Worm (Caenorhabditis elegans): Measurements from ENCODE around the gene T04A8.8.

T04A8.8 gene

ce11 chrIII:4656415-4656814 is 37.4 kb upstream of the T04A8.8 start (continued):
- TF ChIP-seq cebp-1 (GFP tag; IDR thresholded peaks at IDR 0.05) (no peak), cebp-1 (tag; optimal IDR thresholded peaks at IDR 0.05) (peak; percentile 39), rec-8 (tag; optimal IDR thresholded peaks at IDR 0.05) (no peak), akir-1 (GFP tag; optimal IDR thresholded peaks at IDR 0.05) (no peak), Y95B8A.8 (GFP tag; IDR thresholded peaks at IDR 0.05) (no peak)

- no peak for TF ChIP-seq ceh-27 (GFP tag; optimal IDR thresholded peaks at IDR 0.05)
These were observed 36.4 kb upstream of the T04A8.8 start for ce11 chrIII:4657386-4657785.

ce11 chrIII:4658384-4658844 is 35.4 kb upstream of the T04A8.8 start, which contains the start of gene cdka-1:
TSS of gene cdka-1 (plus strand) at chrIII:4658794.
- no peak for TF ChIP-seq Y79H2A.3 (GFP tag; conservative IDR thresholded peaks at IDR 0.05)
- no peak for TF ChIP-seq T26A5.8 (tag; optimal IDR thresholded peaks at IDR 0.05)
- no peak for TF ChIP-seq hmg-1.2 (GFP tag; IDR thresholded peaks at IDR 0.05)
- TF ChIP-seq madf-8 (GFP tag; conservative IDR thresholded peaks at IDR 0.05), result no peak
- peak; percentile 60 for TF ChIP-seq K12H6.12 (tag; optimal IDR thresholded peaks at IDR 0.05)
- no peak for TF ChIP-seq egl-44 (GFP tag; IDR thresholded peaks at IDR 0.05)
- TF ChIP-seq rec-8 (tag; optimal IDR thresholded peaks at IDR 0.05), result no peak
- TF ChIP-seq snpc-1.1 (tag; optimal IDR thresholded peaks at IDR 0.05; ENCODE audit: insufficient read depth), result no peak
- no peak for TF ChIP-seq ztf-28 (GFP tag; IDR thresholded peaks at IDR 0.05)
- TF ChIP-seq cebp-1 (GFP tag; IDR thresholded peaks at IDR 0.05), result no peak
- peak; percentile 86 for TF ChIP-seq cebp-1 (tag; optimal IDR thresholded peaks at IDR 0.05)
- TF ChIP-seq lin-35 (GFP tag; optimal IDR thresholded peaks at IDR 0.05), result peak in 1 of 3 experiments; percentile 45
- no peak for TF ChIP-seq ztf-25 (GFP tag; IDR thresholded peaks at IDR 0.05)
- peak; percentile 47 for TF ChIP-seq atf-7 (tag; optimal IDR thresholded peaks at IDR 0.05)
- no peak for TF ChIP-seq madf-3 (GFP tag; IDR thresholded peaks at IDR 0.05)
- no peak for TF ChIP-seq B0261.1 (tag; optimal IDR thresholded peaks at IDR 0.05)
- no peak for TF ChIP-seq F10E7.11 (tag; optimal IDR thresholded peaks at IDR 0.05)
- no peak for TF ChIP-seq C17E4.6 (GFP tag; IDR thresholded peaks at IDR 0.05)
- TF ChIP-seq ccch-3 (GFP tag; optimal IDR thresholded peaks at IDR 0.05), result no peak
- no peak for TF ChIP-seq K11D2.4 (GFP tag; IDR thresholded peaks at IDR 0.05)
- TF ChIP-seq lir-1 (GFP tag; conservative IDR thresholded peaks at IDR 0.05), result no peak
- no peak for TF ChIP-seq athp-1 (tag; optimal IDR thresholded peaks at IDR 0.05)
- TF ChIP-seq bed-2 (GFP tag; IDR thresholded peaks at IDR 0.05), result no peak
- TF ChIP-seq aptf-3 (GFP tag; IDR thresholded peaks at IDR 0.05), result no peak
- no peak for TF ChIP-seq ztf-26 (tag; optimal IDR thresholded peaks at IDR 0.05)
- TF ChIP-seq pbrm-1 (GFP tag; IDR thresholded peaks at IDR 0.05), result no peak
- no peak for TF ChIP-seq him-1 (tag; optimal IDR thresholded peaks at IDR 0.05)
- TF ChIP-seq F22D6.2 (tag; optimal IDR thresholded peaks at IDR 0.05), result no peak

- TF ChIP-seq hlh-12 (tag; optimal IDR thresholded peaks at IDR 0.05) (no peak), ceh-27 (GFP tag; optimal IDR thresholded peaks at IDR 0.05) (peak; percentile 72), tbx-9 (tag; optimal IDR thresholded peaks at IDR 0.05; ENCODE audit: borderline replicate concordance) (no peak), F55B11.4 (tag; optimal IDR thresholded peaks at IDR 0.05; ENCODE audit: borderline replicate concordance, insufficient read depth) (no peak), lsl-1 (GFP tag; optimal IDR thresholded peaks at IDR 0.05) (no peak), zfh-2 (GFP tag; conservative IDR thresholded peaks at IDR 0.05) (no peak), ceh-40 (GFP tag; IDR thresholded peaks at IDR 0.05) (no peak), ceh-79 (tag; optimal IDR thresholded peaks at IDR 0.05) (no peak)
These were observed 34.4 kb upstream of the T04A8.8 start for ce11 chrIII:4659426-4659825.

Data from whole organism, young adult.